Worm (Caenorhabditis elegans) whole organism, mixed stage, embryonic: ENCODE measurements around the gene pbo-6.
A peak's percentile ranks its signal among the peaks of the same experiment; 100 is the strongest.

Source experiments
- M03D4.4 ChIP-seq: sonication (generic microtip); optimal IDR thresholded peaks from 2 replicates; lab custom pipeline; 2017; ENCODE audit warnings: mild to moderate bottlenecking, missing genetic modification characterization, missing compliant biosample characterization
- bed-3 ChIP-seq: fragments of 200-800 bp; sonication (Bioruptor generic); optimal IDR thresholded peaks from 3 replicates; lab custom pipeline; 2018; ENCODE audit warnings: mild to moderate bottlenecking, missing genetic modification characterization, moderate library complexity, missing compliant biosample characterization
- blmp-1 ChIP-seq: fragments of 150-350 bp; optimal IDR thresholded peaks from 2 replicates; lab custom pipeline; 2014; ENCODE audit warnings: missing biosample characterization, missing genetic modification characterization
- ceh-39 ChIP-seq: fragments of 150-350 bp; optimal IDR thresholded peaks from 2 replicates; lab custom pipeline; 2014; ENCODE audit warnings: missing biosample characterization, missing genetic modification characterization
- ceh-43 ChIP-seq: fragments of 200-800 bp; sonication (Bioruptor generic); optimal IDR thresholded peaks from 2 replicates; lab custom pipeline; 2018; ENCODE audit warnings: mild to moderate bottlenecking, missing genetic modification characterization, moderate library complexity, missing compliant biosample characterization
- ceh-83 ChIP-seq: fragments of 200-800 bp; sonication (Bioruptor generic); optimal IDR thresholded peaks from 2 replicates; lab custom pipeline; 2018; ENCODE audit warnings: mild to moderate bottlenecking, missing genetic modification characterization, missing compliant biosample characterization
- cnd-1 ChIP-seq: fragments of 200-800 bp; sonication (Bioruptor generic); optimal IDR thresholded peaks from 2 replicates; lab custom pipeline; 2018; ENCODE audit warnings: mild to moderate bottlenecking, missing genetic modification characterization, missing compliant biosample characterization
- drap-1 ChIP-seq: fragments of 200-800 bp; sonication (Bioruptor generic); optimal IDR thresholded peaks from 3 replicates; lab custom pipeline; 2018; ENCODE audit warnings: mild to moderate bottlenecking, missing genetic modification characterization, missing compliant biosample characterization
- elt-1 ChIP-seq: sonication (generic microtip); optimal IDR thresholded peaks from 2 replicates; lab custom pipeline; 2017; ENCODE audit warnings: missing genetic modification characterization, mild to moderate bottlenecking, missing compliant biosample characterization, antibody characterized with exemption, moderate library complexity, borderline replicate concordance; ENCODE audit not compliant: insufficient read depth
- hlh-1 ChIP-seq: fragments of 150-350 bp; optimal IDR thresholded peaks from 2 replicates; lab custom pipeline; 2014; ENCODE audit warnings: missing biosample characterization, missing genetic modification reagents, missing genetic modification characterization
- lin-32 ChIP-seq: fragments of 200-800 bp; sonication (Bioruptor generic); optimal IDR thresholded peaks from 2 replicates; lab custom pipeline; 2018; ENCODE audit warnings: mild to moderate bottlenecking, missing genetic modification characterization, missing compliant biosample characterization
- lsy-2 ChIP-seq: fragments of 150-350 bp; optimal IDR thresholded peaks from 2 replicates; lab custom pipeline; 2014; ENCODE audit warnings: missing biosample characterization, missing genetic modification characterization
- mab-5 ChIP-seq: fragments of 150-350 bp; optimal IDR thresholded peaks from 2 replicates; lab custom pipeline; 2014; ENCODE audit warnings: missing biosample characterization, missing genetic modification characterization
- mep-1 ChIP-seq: fragments of 150-350 bp; optimal IDR thresholded peaks from 2 replicates; lab custom pipeline; 2017; ENCODE audit warnings: missing biosample characterization, missing genetic modification reagents, missing genetic modification characterization, inconsistent platforms
- mls-2 ChIP-seq: sonication (generic microtip); optimal IDR thresholded peaks from 2 replicates; lab custom pipeline; 2016; ENCODE audit warnings: mild to moderate bottlenecking, missing genetic modification characterization, moderate library complexity, missing compliant biosample characterization
- nhr-2 ChIP-seq: fragments of 150-350 bp; optimal IDR thresholded peaks from 2 replicates; lab custom pipeline; 2014; ENCODE audit warnings: missing biosample characterization, missing genetic modification characterization
- nhr-237 ChIP-seq: fragments of 150-350 bp; optimal IDR thresholded peaks from 2 replicates; lab custom pipeline; 2014; ENCODE audit warnings: missing biosample characterization, missing genetic modification characterization
- nhr-76 ChIP-seq: sonication (generic microtip); optimal IDR thresholded peaks from 2 replicates; lab custom pipeline; 2017; ENCODE audit warnings: missing biosample characterization, missing genetic modification characterization
- pha-4 ChIP-seq: fragments of 150-350 bp; optimal IDR thresholded peaks from 2 replicates; lab custom pipeline; 2018; ENCODE audit warnings: missing biosample characterization, missing genetic modification reagents, missing genetic modification characterization
- sem-2 ChIP-seq: fragments of 200-800 bp; sonication (Bioruptor generic); optimal IDR thresholded peaks from 2 replicates; lab custom pipeline; 2018; ENCODE audit warnings: mild to moderate bottlenecking, missing genetic modification characterization, missing compliant biosample characterization
- snpc-4 ChIP-seq: fragments of 150-350 bp; optimal IDR thresholded peaks from 2 replicates; lab custom pipeline; 2014; ENCODE audit warnings: missing biosample characterization, missing genetic modification characterization
- sptf-1 ChIP-seq: sonication (generic microtip); optimal IDR thresholded peaks from 2 replicates; lab custom pipeline; 2017; ENCODE audit warnings: mild to moderate bottlenecking, missing genetic modification characterization, moderate library complexity, missing compliant biosample characterization
- unc-120 ChIP-seq: sonication (generic microtip); optimal IDR thresholded peaks from 2 replicates; lab custom pipeline; 2017; ENCODE audit warnings: missing genetic modification characterization, missing compliant biosample characterization; ENCODE audit not compliant: poor library complexity, severe bottlenecking
- unc-62 ChIP-seq: fragments of 150-350 bp; optimal IDR thresholded peaks from 2 replicates; lab custom pipeline; 2014; ENCODE audit warnings: missing biosample characterization, missing genetic modification reagents, missing genetic modification characterization
- zip-8 ChIP-seq: fragments of 150-350 bp; optimal IDR thresholded peaks from 2 replicates; lab custom pipeline; 2014; ENCODE audit warnings: missing biosample characterization, missing genetic modification characterization
- ztf-11 ChIP-seq: fragments of 150-350 bp; optimal IDR thresholded peaks from 2 replicates; lab custom pipeline; 2014; ENCODE audit warnings: missing biosample characterization, missing genetic modification characterization

pbo-6 gene

DNA sequence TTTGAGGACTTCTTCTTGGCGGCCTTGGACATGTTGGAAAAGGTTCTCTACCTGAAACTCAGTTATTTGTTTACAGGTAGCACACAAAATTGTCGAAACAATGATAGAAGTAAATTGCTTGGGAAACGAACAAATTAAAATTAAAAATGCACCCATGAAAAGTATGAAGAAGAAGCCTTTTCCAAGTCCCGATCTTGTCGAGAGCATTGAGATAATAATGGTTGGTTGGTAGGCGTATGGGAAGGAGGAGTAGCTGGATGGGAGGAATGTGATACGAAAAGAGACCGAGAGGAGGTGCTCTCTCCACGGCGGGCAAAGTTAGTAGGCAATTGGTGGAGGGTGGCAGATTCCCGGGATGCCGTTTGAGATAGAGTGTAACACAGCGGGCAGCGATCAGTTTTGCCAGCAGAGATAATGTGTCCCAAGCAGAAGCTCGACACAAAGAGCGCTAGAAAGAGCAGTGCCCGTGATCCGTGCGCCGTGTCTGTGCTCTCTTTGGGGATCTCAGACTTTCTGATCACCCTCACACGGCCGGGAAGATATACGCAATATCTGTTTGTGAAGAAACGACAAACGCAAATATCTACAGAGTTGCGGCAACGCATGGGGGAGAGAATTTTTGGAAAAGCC, 27.8 kb downstream of the pbo-6 start, which contains the start of gene mlc-2:
TSS of gene mlc-2 (minus strand) at position 51 of the 630 bp plus-strand sequence.
- TF ChIP-seq M03D4.4 (tag; lab: Kevin White, UChicago), result peak; percentile 51
- TF ChIP-seq hlh-1 (tag; lab: Kevin White, UChicago), result peak; percentile 72
- TF ChIP-seq nhr-2 (tag; lab: Kevin White, UChicago), result no peak
- TF ChIP-seq unc-62 (GFP tag; lab: Kevin White, UChicago), result peak; percentile 37
- TF ChIP-seq unc-120, result peak; percentile 97

- TF ChIP-seq hlh-1 (tag; lab: Kevin White, UChicago), result peak; percentile 77
- no peak for TF ChIP-seq cnd-1 (tag; lab: Kevin White, UChicago)
- no peak for TF ChIP-seq nhr-76
- TF ChIP-seq unc-120, result peak; percentile 86
- no peak for TF ChIP-seq ceh-39 (tag; lab: Kevin White, UChicago)
- no peak for TF ChIP-seq lin-32 (GFP tag; lab: Kevin White, UChicago)
- no peak for TF ChIP-seq lsy-2 (tag; lab: Kevin White, UChicago)
- no peak for TF ChIP-seq nhr-237
- TF ChIP-seq drap-1, result no peak
- TF ChIP-seq zip-8 (tag; lab: Kevin White, UChicago), result no peak
- TF ChIP-seq mab-5 (tag; lab: Kevin White, UChicago), result no peak
- TF ChIP-seq ceh-83 (GFP tag; lab: Kevin White, UChicago), result peak; percentile 24
Measured at ce11 chrX:17458887-17459286, 30.0 kb downstream of the pbo-6 start, which contains the start of gene mlc-1. Gene mlc-1, plus strand, starts transcription at chrX:17459210.

- TF ChIP-seq lsy-2 (tag; lab: Kevin White, UChicago) (no peak), unc-62 (GFP tag; lab: Kevin White, UChicago) (no peak), ceh-83 (GFP tag; lab: Kevin White, UChicago) (no peak), blmp-1 (tag; lab: Kevin White, UChicago) (no peak), mls-2 (no peak), hlh-1 (tag; lab: Kevin White, UChicago) (peak; percentile 32), nhr-76 (no peak), elt-1 (tag; lab: Kevin White, UChicago) (no peak), sem-2 (GFP tag; lab: Kevin White, UChicago) (no peak)
Measured at ce11 chrX:17461958-17462357, 33.1 kb downstream of the pbo-6 start.

DNA sequence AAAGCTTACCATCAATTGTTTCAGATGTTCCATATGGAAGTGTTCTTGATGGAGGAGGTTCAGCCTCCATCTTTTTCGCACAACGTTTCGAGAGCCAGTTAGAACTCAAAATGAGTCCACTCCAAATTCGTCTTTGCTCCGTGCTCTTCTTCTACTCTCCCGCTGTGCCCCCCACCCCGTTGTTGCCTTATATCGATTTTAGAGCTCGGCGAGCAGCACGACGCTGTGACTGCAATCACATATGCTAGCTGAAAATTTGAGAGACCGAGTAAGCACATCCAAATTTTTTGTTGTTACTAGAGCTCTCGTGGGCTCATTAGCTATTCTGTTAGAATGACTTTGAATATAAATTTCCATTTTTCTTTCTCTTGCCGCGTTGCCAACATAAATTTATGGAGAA, 36.0 kb downstream of the pbo-6 start, which contains the start of gene slc-17.1:
TSS of gene slc-17.1 (minus strand) at position 101 of the 400 bp plus-strand sequence.
- TF ChIP-seq lin-32 (GFP tag; lab: Kevin White, UChicago) (no peak), mep-1 (tag; lab: Kevin White, UChicago) (no peak), blmp-1 (tag; lab: Kevin White, UChicago) (no peak), ceh-43 (no peak)
- TF ChIP-seq, all 35 proteins: peak for 0

- TF ChIP-seq mls-2 (no peak), mab-5 (tag; lab: Kevin White, UChicago) (no peak), ceh-43 (no peak), bed-3 (GFP tag; lab: Kevin White, UChicago) (no peak), sptf-1 (tag; lab: Kevin White, UChicago) (no peak), nhr-76 (no peak), M03D4.4 (tag; lab: Kevin White, UChicago) (no peak), elt-1 (tag; lab: Kevin White, UChicago) (no peak), zip-8 (tag; lab: Kevin White, UChicago) (no peak), ztf-11 (tag; lab: Kevin White, UChicago) (no peak), drap-1 (no peak)
Measured at ce11 chrX:17466615-17467014, 37.8 kb downstream of the pbo-6 start, which contains the start of gene ZK54.3. Gene ZK54.3, minus strand, starts transcription at chrX:17467005.

DNA sequence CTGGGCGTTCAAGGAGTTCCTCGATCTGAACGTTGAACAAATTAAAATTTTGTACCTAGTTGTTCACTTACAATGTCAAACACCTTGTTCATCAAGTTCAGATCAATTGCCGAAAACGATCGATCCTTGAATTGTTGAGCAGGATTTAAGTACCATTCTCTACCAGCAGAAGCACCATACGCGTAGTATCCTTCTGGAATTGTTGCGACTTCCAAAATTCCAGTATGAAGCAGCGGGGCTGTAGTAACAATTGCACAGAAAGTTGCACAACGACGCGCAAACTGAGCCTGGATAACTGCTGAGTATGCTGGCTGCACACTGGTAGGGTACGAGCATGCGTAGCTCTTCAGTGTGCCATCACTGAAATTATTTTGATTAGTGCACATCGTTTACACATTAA, 39.6 kb downstream of the pbo-6 start:
- no peak for TF ChIP-seq blmp-1 (tag; lab: Kevin White, UChicago)
- no peak for TF ChIP-seq sem-2 (GFP tag; lab: Kevin White, UChicago)
- no peak for TF ChIP-seq unc-62 (GFP tag; lab: Kevin White, UChicago)
- no peak for TF ChIP-seq mep-1 (tag; lab: Kevin White, UChicago)
- no peak for TF ChIP-seq bed-3 (GFP tag; lab: Kevin White, UChicago)
- no peak for TF ChIP-seq pha-4 (tag; lab: Kevin White, UChicago)
- TF ChIP-seq ceh-39 (tag; lab: Kevin White, UChicago), result no peak
- TF ChIP-seq mls-2, result no peak
- TF ChIP-seq lin-32 (GFP tag; lab: Kevin White, UChicago), result no peak
- no peak for TF ChIP-seq sptf-1 (tag; lab: Kevin White, UChicago)
- TF ChIP-seq cnd-1 (tag; lab: Kevin White, UChicago), result no peak
- TF ChIP-seq snpc-4, result no peak
- TF ChIP-seq unc-120, result no peak
